Fruit fly (Drosophila melanogaster) Kc167 (cell line): ENCODE data around the gene CG32369.

ENCODE experiments used
- Myc ChIP-seq: fragments of >200 bp; optimal IDR thresholded peaks from 2 replicates; lab custom pipeline; 2017; ENCODE audit warnings: missing external identifiers
- Sin3A ChIP-seq: fragments of >200 bp; optimal IDR thresholded peaks from 2 replicates; lab custom pipeline; 2018; ENCODE audit warnings: missing external identifiers
- insv ChIP-seq: fragments of >200 bp; optimal IDR thresholded peaks from 3 replicates; lab custom pipeline; 2018; ENCODE audit warnings: missing external identifiers
- psq ChIP-seq: fragments of >200 bp; optimal IDR thresholded peaks from 2 replicates; lab custom pipeline; 2017; ENCODE audit warnings: missing external identifiers
- ttk ChIP-seq: sonication (Bioruptor generic); optimal IDR thresholded peaks from 2 replicates; lab custom pipeline; 2017; ENCODE audit warnings: missing external identifiers

- no peak for TF ChIP-seq Sin3A
- no peak for TF ChIP-seq ttk
- no peak for TF ChIP-seq insv (lab: Kevin White, UChicago)
- no peak for TF ChIP-seq Myc (lab: Kevin White, UChicago)
- no peak for TF ChIP-seq psq (lab: Kevin White, UChicago)
Measured at dm6 chr3L:7820236-7820635, 10.6 kb upstream of the CG32369 start.
